Worm (Caenorhabditis elegans) whole organism, L3 larva: Measurements from ENCODE around the gene pqn-68.

ENCODE experiments used
- R02D3.7 ChIP-seq: fragments of 150-350 bp; optimal IDR thresholded peaks from 2 replicates; lab custom pipeline; 2014; ENCODE audit warnings: missing biosample characterization, missing genetic modification characterization
- ZK546.5 ChIP-seq: sonication (generic microtip); optimal IDR thresholded peaks from 2 replicates; lab custom pipeline; 2017; ENCODE audit warnings: missing biosample characterization, missing genetic modification characterization
- aly-2 ChIP-seq: fragments of 150-350 bp; optimal IDR thresholded peaks from 2 replicates; lab custom pipeline; 2014; ENCODE audit warnings: missing biosample characterization, missing genetic modification characterization
- ama-1 ChIP-seq: fragments of 150-350 bp; optimal IDR thresholded peaks from 2 replicates; lab custom pipeline; 2018
- ceh-16 ChIP-seq: sonication (generic microtip); optimal IDR thresholded peaks from 2 replicates; lab custom pipeline; 2017; ENCODE audit warnings: missing biosample characterization, missing genetic modification characterization
- ceh-28 ChIP-seq: fragments of 150-350 bp; optimal IDR thresholded peaks from 2 replicates; lab custom pipeline; 2014; ENCODE audit warnings: missing biosample characterization, missing genetic modification reagents, missing genetic modification characterization
- ceh-9 ChIP-seq: sonication (generic microtip); optimal IDR thresholded peaks from 2 replicates; lab custom pipeline; 2018; ENCODE audit warnings: missing biosample characterization, missing genetic modification characterization
- daf-12 ChIP-seq: fragments of 150-350 bp; optimal IDR thresholded peaks from 2 replicates; lab custom pipeline; 2014; ENCODE audit warnings: missing biosample characterization, missing genetic modification reagents, missing genetic modification characterization
- egl-27 ChIP-seq: sonication (generic microtip); optimal IDR thresholded peaks from 4 replicates; lab custom pipeline; 2017; ENCODE audit warnings: missing biosample characterization, missing genetic modification reagents, missing genetic modification characterization
- elt-2 ChIP-seq: sonication (generic microtip); optimal IDR thresholded peaks from 2 replicates; lab custom pipeline; 2016; ENCODE audit warnings: missing genetic modification reagents, mild to moderate bottlenecking, missing genetic modification characterization, missing compliant biosample characterization
- elt-3 ChIP-seq, 3 experiments: fragments of 150-350 bp in 1 of 3; sonication (generic microtip) in 2 of 3; optimal IDR thresholded peaks; 2 replicates in 2 of 3; 4 replicates in 1 of 3; lab custom pipeline; 2014 to 2017; ENCODE audit warnings: missing biosample characterization in 3 of 3, missing genetic modification characterization in 3 of 3
- eor-1 ChIP-seq, 2 experiments: fragments of 150-350 bp; optimal IDR thresholded peaks; 2 replicates each; lab custom pipeline; 2014 to 2018; ENCODE audit warnings: missing biosample characterization in 2 of 2, missing genetic modification characterization in 2 of 2
- fkh-10 ChIP-seq: sonication (generic microtip); optimal IDR thresholded peaks from 2 replicates; lab custom pipeline; 2017; ENCODE audit warnings: missing biosample characterization, missing genetic modification reagents, missing genetic modification characterization
- fkh-2 ChIP-seq: fragments of 150-350 bp; optimal IDR thresholded peaks from 2 replicates; lab custom pipeline; 2014; ENCODE audit warnings: missing biosample characterization, missing genetic modification reagents, missing genetic modification characterization
- hmg-11 ChIP-seq: sonication (generic microtip); optimal IDR thresholded peaks from 2 replicates; lab custom pipeline; 2016; ENCODE audit warnings: missing genetic modification characterization, missing compliant biosample characterization
- jun-1 ChIP-seq: fragments of 150-350 bp; optimal IDR thresholded peaks from 2 replicates; lab custom pipeline; 2014; ENCODE audit warnings: missing biosample characterization, missing genetic modification reagents, missing genetic modification characterization
- lin-15B ChIP-seq: fragments of 150-350 bp; optimal IDR thresholded peaks from 2 replicates; lab custom pipeline; 2014; ENCODE audit warnings: missing biosample characterization, missing genetic modification characterization
- lin-39 ChIP-seq: fragments of 150-350 bp; optimal IDR thresholded peaks from 2 replicates; lab custom pipeline; 2018; ENCODE audit warnings: missing biosample characterization, missing genetic modification reagents, missing genetic modification characterization
- lsy-12 ChIP-seq: sonication (generic microtip); optimal IDR thresholded peaks from 2 replicates; lab custom pipeline; 2016; ENCODE audit warnings: mild to moderate bottlenecking, missing genetic modification characterization, missing compliant biosample characterization
- mdl-1 ChIP-seq: fragments of 150-350 bp; optimal IDR thresholded peaks from 2 replicates; lab custom pipeline; 2014; ENCODE audit warnings: missing biosample characterization, missing genetic modification characterization
- mml-1 ChIP-seq: fragments of 150-350 bp; sonication (generic microtip); optimal IDR thresholded peaks from 3 replicates; lab custom pipeline; 2014; ENCODE audit warnings: missing biosample characterization, missing genetic modification characterization
- nfya-1 ChIP-seq: sonication (generic microtip); optimal IDR thresholded peaks from 2 replicates; lab custom pipeline; 2017; ENCODE audit warnings: missing genetic modification characterization, mild to moderate bottlenecking, missing compliant biosample characterization, antibody characterized with exemption, moderate library complexity; ENCODE audit not compliant: insufficient read depth
- nhr-12 ChIP-seq: fragments of 150-350 bp; optimal IDR thresholded peaks from 2 replicates; lab custom pipeline; 2014; ENCODE audit warnings: missing biosample characterization, missing genetic modification characterization
- nhr-23 ChIP-seq: fragments of 150-350 bp; optimal IDR thresholded peaks from 2 replicates; lab custom pipeline; 2014; ENCODE audit warnings: missing biosample characterization, missing genetic modification reagents, missing genetic modification characterization
- nhr-237 ChIP-seq: fragments of 150-350 bp; optimal IDR thresholded peaks from 2 replicates; lab custom pipeline; 2014; ENCODE audit warnings: missing biosample characterization, missing genetic modification characterization
- nhr-25 ChIP-seq: sonication (generic microtip); optimal IDR thresholded peaks from 2 replicates; lab custom pipeline; 2017; ENCODE audit warnings: missing biosample characterization, missing genetic modification characterization
- nhr-28 ChIP-seq: fragments of 150-350 bp; optimal IDR thresholded peaks from 2 replicates; lab custom pipeline; 2014; ENCODE audit warnings: missing biosample characterization, missing genetic modification characterization
- nhr-43 ChIP-seq: sonication (generic microtip); optimal IDR thresholded peaks from 2 replicates; lab custom pipeline; 2016; ENCODE audit warnings: mild to moderate bottlenecking, missing genetic modification characterization, missing compliant biosample characterization; ENCODE audit not compliant: poor library complexity, severe bottlenecking
- nhr-67 ChIP-seq: fragments of 150-350 bp; optimal IDR thresholded peaks from 2 replicates; lab custom pipeline; 2014; ENCODE audit warnings: missing biosample characterization, missing genetic modification characterization
- nhr-76 ChIP-seq: fragments of 150-350 bp; sonication (generic microtip); optimal IDR thresholded peaks from 5 replicates; lab custom pipeline; 2014; ENCODE audit warnings: missing biosample characterization, missing genetic modification characterization
- nhr-77 ChIP-seq: fragments of 150-350 bp; optimal IDR thresholded peaks from 2 replicates; lab custom pipeline; 2014; ENCODE audit warnings: missing biosample characterization, missing genetic modification characterization
- pha-4 ChIP-seq: fragments of 150-350 bp; optimal IDR thresholded peaks from 2 replicates; lab custom pipeline; 2014; ENCODE audit warnings: missing biosample characterization, missing genetic modification reagents, missing genetic modification characterization
- pqm-1 ChIP-seq: fragments of 150-350 bp; optimal IDR thresholded peaks from 2 replicates; lab custom pipeline; 2017; ENCODE audit warnings: missing biosample characterization, missing genetic modification characterization, inconsistent platforms
- skn-1 ChIP-seq: fragments of 150-350 bp; optimal IDR thresholded peaks from 2 replicates; lab custom pipeline; 2014; ENCODE audit warnings: missing biosample characterization, missing genetic modification characterization
- snpc-4 ChIP-seq: fragments of 150-350 bp; optimal IDR thresholded peaks from 2 replicates; lab custom pipeline; 2014; ENCODE audit warnings: missing biosample characterization, missing genetic modification characterization
- tbx-2 ChIP-seq: sonication (generic microtip); optimal IDR thresholded peaks from 2 replicates; lab custom pipeline; 2016; ENCODE audit warnings: mild to moderate bottlenecking, missing genetic modification characterization, missing compliant biosample characterization
- unc-39 ChIP-seq: sonication (generic microtip); optimal IDR thresholded peaks from 4 replicates; lab custom pipeline; 2017; ENCODE audit warnings: missing biosample characterization, missing genetic modification characterization
- unc-62 ChIP-seq: fragments of 150-350 bp; sonication (generic microtip); optimal IDR thresholded peaks from 4 replicates; lab custom pipeline; 2014; ENCODE audit warnings: missing biosample characterization, missing genetic modification reagents, missing genetic modification characterization
- zag-1 ChIP-seq: fragments of 150-350 bp; optimal IDR thresholded peaks from 2 replicates; lab custom pipeline; 2014; ENCODE audit warnings: missing biosample characterization, missing genetic modification characterization
- ztf-11 ChIP-seq: fragments of 150-350 bp; optimal IDR thresholded peaks from 2 replicates; lab custom pipeline; 2014; ENCODE audit warnings: missing biosample characterization, missing genetic modification characterization
- ztf-4 ChIP-seq: fragments of 150-350 bp; optimal IDR thresholded peaks from 2 replicates; lab custom pipeline; 2014; ENCODE audit warnings: missing biosample characterization, missing genetic modification characterization

Gene pqn-68

ce11 chrV:12944775-12945174, 7.7 kb upstream of the pqn-68 start, which contains the start of gene grl-2:
grl-2 (plus strand) TSS chrV:12945075.
- TF ChIP-seq nhr-43 (no peak), ama-1 (no peak), nhr-23 (tag; lab: Kevin White, UChicago) (no peak), tbx-2 (tag; lab: Kevin White, UChicago) (no peak), daf-12 (tag; lab: Kevin White, UChicago) (no peak), R02D3.7 (tag; lab: Kevin White, UChicago) (no peak), mml-1 (no peak)
- TF ChIP-seq, all 47 proteins: peak for 0

- no peak for TF ChIP-seq nhr-237 (tag; lab: Kevin White, UChicago)
These were observed 2.8 kb upstream of the pqn-68 start, which contains the start of gene T16G1.13 for ce11 chrV:12949607-12950006. T16G1.13 (plus strand) TSS chrV:12949907.

DNA sequence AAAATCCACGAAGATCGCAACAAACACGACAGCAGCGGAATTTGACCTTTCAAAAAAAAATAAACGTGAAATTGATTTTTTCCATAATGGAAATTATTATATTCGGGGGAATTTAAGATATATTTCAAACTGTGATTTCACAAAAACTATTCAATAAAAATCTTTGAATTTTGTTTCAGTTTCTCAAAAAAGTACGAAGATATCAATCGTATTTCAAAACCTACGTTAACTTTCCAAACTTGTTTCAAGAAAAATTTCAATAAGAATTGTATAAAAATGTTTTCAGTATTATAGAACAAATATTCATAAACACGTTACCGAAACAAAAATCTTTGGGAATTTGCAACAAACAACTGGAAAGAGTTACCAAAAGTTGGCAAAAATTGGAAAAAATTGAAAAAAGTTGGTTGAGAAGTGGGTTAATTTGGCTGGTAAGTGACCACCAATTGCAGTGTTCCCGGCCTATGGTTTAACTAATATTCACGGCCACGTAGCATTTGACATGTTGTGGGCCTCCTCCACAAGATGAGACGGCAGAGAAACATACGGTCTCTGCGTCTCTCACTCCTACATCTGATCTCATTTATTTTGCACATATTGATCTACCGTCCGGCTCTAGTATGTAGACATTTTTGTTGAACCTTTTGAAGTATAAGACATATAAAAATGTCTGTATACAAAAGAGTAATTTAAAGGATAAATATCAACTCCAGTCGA, 1.5 kb upstream of the pqn-68 start, which contains the start of the genes T16G1.9 and T16G1.18:
TSS of gene T16G1.9 (minus strand) at position 51 of the 717 bp plus-strand sequence.
TSS of gene T16G1.18 (plus strand) at position 493 of the 717 bp plus-strand sequence.
- no peak for TF ChIP-seq egl-27 (tag; lab: Kevin White, UChicago)
- no peak for TF ChIP-seq elt-3 (tag; optimal IDR thresholded peaks at IDR 0.05; lab: Kevin White, UChicago)
- no peak for TF ChIP-seq aly-2 (tag; lab: Kevin White, UChicago)
- TF ChIP-seq pha-4, result peak; percentile 71
- TF ChIP-seq fkh-2 (tag; lab: Kevin White, UChicago), result no peak
- TF ChIP-seq nhr-237 (tag; lab: Kevin White, UChicago), result no peak
- no peak for TF ChIP-seq ceh-16 (tag; lab: Kevin White, UChicago)
- TF ChIP-seq nhr-43, result peak; percentile 6
- TF ChIP-seq unc-39 (tag; lab: Kevin White, UChicago), result no peak
- TF ChIP-seq ceh-9 (tag; lab: Kevin White, UChicago), result no peak
- no peak for TF ChIP-seq R02D3.7 (tag; lab: Kevin White, UChicago)
- TF ChIP-seq tbx-2 (tag; lab: Kevin White, UChicago), result no peak
- no peak for TF ChIP-seq unc-62 (GFP tag; lab: Kevin White, UChicago)
- TF ChIP-seq eor-1 (tag; optimal IDR thresholded peaks at IDR 0.05; lab: Kevin White, UChicago), result no peak
- TF ChIP-seq lsy-12 (tag; lab: Kevin White, UChicago), result no peak
- TF ChIP-seq nhr-25 (tag; lab: Kevin White, UChicago), result peak; percentile 54
- TF ChIP-seq elt-2 (tag; lab: Kevin White, UChicago), result peak; percentile 42
- no peak for TF ChIP-seq nhr-67
- TF ChIP-seq hmg-11 (tag; lab: Kevin White, UChicago), result peak; percentile 42
- no peak for TF ChIP-seq mdl-1 (tag; lab: Kevin White, UChicago)
- no peak for TF ChIP-seq jun-1 (tag; lab: Kevin White, UChicago)
- TF ChIP-seq zag-1, result no peak
- peak; percentile 58 for TF ChIP-seq lin-15B (tag; lab: Kevin White, UChicago)
- TF ChIP-seq nfya-1 (tag; lab: Kevin White, UChicago), result no peak
- TF ChIP-seq ztf-11 (tag; lab: Kevin White, UChicago), result no peak
- peak; percentile 72 for TF ChIP-seq ama-1
- TF ChIP-seq pqm-1 (tag; lab: Kevin White, UChicago), result peak; percentile 22
- peak; percentile 18 for TF ChIP-seq nhr-23 (tag; lab: Kevin White, UChicago)
- peak; percentile 54 for TF ChIP-seq snpc-4
- TF ChIP-seq nhr-12 (tag; lab: Kevin White, UChicago), result no peak
- TF ChIP-seq nhr-76 (tag; lab: Kevin White, UChicago), result no peak
- no peak for TF ChIP-seq daf-12 (tag; lab: Kevin White, UChicago)
- TF ChIP-seq fkh-10 (GFP tag; lab: Kevin White, UChicago), result no peak
- peak; percentile 4 for TF ChIP-seq lin-39 (tag; lab: Kevin White, UChicago)

- TF ChIP-seq ztf-11 (tag; lab: Kevin White, UChicago) (no peak), aly-2 (tag; lab: Kevin White, UChicago) (no peak), unc-39 (tag; lab: Kevin White, UChicago) (no peak), unc-62 (GFP tag; lab: Kevin White, UChicago) (no peak), ztf-4 (no peak), lin-15B (tag; lab: Kevin White, UChicago) (no peak), fkh-2 (tag; lab: Kevin White, UChicago) (no peak), ama-1 (no peak), skn-1 (tag; lab: Kevin White, UChicago) (no peak), nhr-77 (tag; lab: Kevin White, UChicago) (no peak), ceh-16 (tag; lab: Kevin White, UChicago) (no peak), daf-12 (tag; lab: Kevin White, UChicago) (no peak), fkh-10 (GFP tag; lab: Kevin White, UChicago) (no peak), ZK546.5 (tag; lab: Kevin White, UChicago) (no peak), ceh-28 (no peak), pqm-1 (tag; lab: Kevin White, UChicago) (no peak), tbx-2 (tag; lab: Kevin White, UChicago) (no peak), nhr-28 (tag; lab: Kevin White, UChicago) (no peak), nhr-12 (tag; lab: Kevin White, UChicago) (no peak)
These were observed 1.3 kb downstream of the pqn-68 start, which contains the start of gene eif-3.K for ce11 chrV:12953702-12954101. eif-3.K (plus strand) TSS chrV:12954002.
